Worm (Caenorhabditis elegans) whole organism, L4 larva: ENCODE data around the gene cyn-7.

Experiments used
- lin-15B ChIP-seq: fragments of 150-350 bp; sonication (generic microtip); optimal IDR thresholded peaks from 3 replicates; lab custom pipeline; 2014; ENCODE audit warnings: missing biosample characterization, missing genetic modification characterization
- lsy-2 ChIP-seq, 2 experiments: fragments of 150-350 bp in 1 of 2; sonication (generic microtip) in 1 of 2; optimal IDR thresholded peaks; 2 replicates each; lab custom pipeline; 2014 to 2017; ENCODE audit warnings: missing biosample characterization in 2 of 2, missing genetic modification characterization in 2 of 2
- mep-1 ChIP-seq: fragments of 150-350 bp; sonication (generic microtip); optimal IDR thresholded peaks from 3 replicates; lab custom pipeline; 2014; ENCODE audit warnings: missing biosample characterization, missing genetic modification characterization
- unc-39 ChIP-seq: sonication (generic microtip); optimal IDR thresholded peaks from 2 replicates; lab custom pipeline; 2017; ENCODE audit warnings: missing biosample characterization, missing genetic modification characterization

DNA sequence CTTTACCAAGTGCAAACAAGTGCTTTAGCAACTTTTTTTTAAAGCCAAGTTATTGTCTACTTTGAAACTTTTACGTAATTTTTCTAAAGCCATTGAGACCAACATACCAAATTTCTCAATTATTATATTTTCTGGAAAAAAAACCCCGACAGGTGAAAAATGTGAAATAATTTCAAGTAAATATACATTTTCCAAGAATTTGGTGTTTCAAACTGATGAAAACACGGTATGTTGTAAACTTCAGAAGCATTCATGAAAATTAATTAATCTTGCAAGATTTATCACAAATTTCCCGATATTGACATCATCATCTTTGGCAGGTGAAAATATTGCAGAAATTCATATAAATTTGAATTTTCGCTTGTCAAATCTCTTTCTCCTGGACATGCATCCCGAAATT, 24.5 kb downstream of the cyn-7 start, which contains the start of gene srz-11:
- TF ChIP-seq mep-1 (tag; lab: Kevin White, UChicago): no peak
- TF ChIP-seq lin-15B (tag; lab: Kevin White, UChicago): no peak
- TF ChIP-seq lsy-2 (tag; optimal IDR thresholded peaks at IDR 0.05; lab: Kevin White, UChicago): no peak
- TF ChIP-seq unc-39 (tag; lab: Kevin White, UChicago): no peak
